Fruit fly (Drosophila melanogaster): Measurements from ENCODE around the gene Sfp36F.
A peak's percentile ranks its signal among the peaks of the same experiment; 100 is the strongest.

Gene Sfp36F

DNA sequence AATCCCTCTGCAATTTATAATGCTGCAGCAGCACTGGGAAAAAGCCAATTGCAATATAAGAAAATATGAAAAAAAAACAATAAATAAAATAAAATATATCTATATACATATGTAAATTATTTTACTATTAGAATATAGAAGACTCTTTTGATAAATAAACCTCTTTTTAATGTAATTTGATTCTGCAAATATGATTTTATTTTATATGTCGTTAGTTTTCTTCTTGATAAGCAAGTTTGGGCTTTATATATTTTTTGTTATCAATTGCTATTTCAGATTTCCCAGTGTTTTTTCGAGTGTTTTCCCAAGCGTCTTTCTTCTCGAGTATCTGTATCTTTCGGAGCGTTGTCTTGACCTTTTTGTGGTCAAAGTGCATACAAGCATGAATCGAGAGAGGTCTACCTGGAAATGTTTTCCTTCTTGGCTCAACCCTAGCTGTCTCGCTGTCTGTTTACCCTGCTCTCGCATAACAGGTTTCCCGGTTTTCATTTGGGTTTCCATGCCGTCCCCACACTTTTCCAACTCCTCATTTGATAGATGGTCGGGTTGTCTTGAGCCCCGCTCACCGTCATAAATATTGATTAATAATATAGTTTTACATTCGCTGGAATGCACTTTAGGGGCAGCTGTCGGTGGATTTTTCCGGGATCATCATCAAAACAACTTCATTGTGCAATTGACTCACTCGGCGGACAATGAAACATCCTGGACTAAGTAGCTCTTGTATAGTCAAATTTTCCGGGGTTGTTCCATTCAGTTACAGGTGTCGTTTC, 12.9 kb downstream of the Sfp36F start (continued):
- TF ChIP-seq Dbx (GFP tag; IDR thresholded peaks at IDR 0.05) (no peak), CG7963 (GFP tag; IDR thresholded peaks at IDR 0.05; ENCODE audit: partially characterized antibody) (no peak), CG9609 (GFP tag; optimal IDR thresholded peaks at IDR 0.05) (no peak), dmrt11E (tag; optimal IDR thresholded peaks at IDR 0.05) (peak; percentile 98), C15 (GFP tag; IDR thresholded peaks at IDR 0.05) (no peak), prd (optimal IDR thresholded peaks at IDR 0.05) (no peak), prd (GFP tag; IDR thresholded peaks at IDR 0.05) (peak; percentile 85; the same call in 2 of the 3 replicates), sr (GFP tag; IDR thresholded peaks at IDR 0.05) (no peak), CG4617 (GFP tag; optimal IDR thresholded peaks at IDR 0.05; ENCODE audit: borderline replicate concordance) (no peak), CG11560 (tag; IDR thresholded peaks at IDR 0.05) (no peak), ATbp (GFP tag; optimal IDR thresholded peaks at IDR 0.05) (peak; percentile 39), CG8924 (tag; optimal IDR thresholded peaks at IDR 0.05) (peak; percentile 76), Pdp1 (GFP tag; optimal IDR thresholded peaks at IDR 0.05) (no peak), abd-A (tag; optimal IDR thresholded peaks at IDR 0.05) (no peak), sqz (GFP tag; optimal IDR thresholded peaks at IDR 0.05) (peak; percentile 75), CG10654 (GFP tag; optimal IDR thresholded peaks at IDR 0.05) (peak; percentile 28), chif (GFP tag; optimal IDR thresholded peaks at IDR 0.05) (peak in 1 of 2 experiments; percentile 3), CG1832 (GFP tag; optimal IDR thresholded peaks at IDR 0.05) (no peak), inv (GFP tag; IDR thresholded peaks at IDR 0.05; ENCODE audit: partially characterized antibody) (no peak), CG10274 (GFP tag; optimal IDR thresholded peaks at IDR 0.05) (no peak), CG4282 (GFP tag; optimal IDR thresholded peaks at IDR 0.05) (no peak), otp (GFP tag; IDR thresholded peaks at IDR 0.05) (no peak), H2.0 (GFP tag; IDR thresholded peaks at IDR 0.05) (no peak), btn (GFP tag; optimal IDR thresholded peaks at IDR 0.05) (no peak), Gug (GFP tag; IDR thresholded peaks at IDR 0.05) (no peak), CG15601 (tag; optimal IDR thresholded peaks at IDR 0.05) (peak; percentile 59), Fer3 (tag; optimal IDR thresholded peaks at IDR 0.05) (no peak), CG4360 (GFP tag; IDR thresholded peaks at IDR 0.05) (0 out of 2 replicates have a peak, but pooled peaks have one; percentile 15), CG7556 (GFP tag; optimal IDR thresholded peaks at IDR 0.05) (peak; percentile 83), stc (GFP tag; IDR thresholded peaks at IDR 0.05) (no peak), lab (GFP tag; optimal IDR thresholded peaks at IDR 0.05) (peak; percentile 24), croc (GFP tag; conservative IDR thresholded peaks at IDR 0.05) (peak; percentile 76), kah (GFP tag; optimal IDR thresholded peaks at IDR 0.05) (peak; percentile 31), CG7987 (GFP tag; optimal IDR thresholded peaks at IDR 0.05) (no peak), bowl (GFP tag; IDR thresholded peaks at IDR 0.05) (no peak), CG34376 (GFP tag; optimal IDR thresholded peaks at IDR 0.05) (no peak), dpn (GFP tag; optimal IDR thresholded peaks at IDR 0.05) (peak in 1 of 2 experiments; percentile 29), kni (GFP tag; optimal IDR thresholded peaks at IDR 0.05) (peak; percentile 75), CG14441 (GFP tag; IDR thresholded peaks at IDR 0.05) (no peak), CG4730 (GFP tag; IDR thresholded peaks at IDR 0.05) (no peak), CG14710 (tag; optimal IDR thresholded peaks at IDR 0.05) (peak; percentile 93), CG2120 (GFP tag; optimal IDR thresholded peaks at IDR 0.05) (no peak), Neu2 (GFP tag; optimal IDR thresholded peaks at IDR 0.05; ENCODE audit: borderline replicate concordance) (no peak), Ets65A (GFP tag) (no peak), Xrp1 (GFP tag; IDR thresholded peaks at IDR 0.05) (peak; percentile 88), Deaf1 (tag; optimal IDR thresholded peaks at IDR 0.05) (no peak), Sox102F (GFP tag; optimal IDR thresholded peaks at IDR 0.05) (peak; percentile 73), B-H1 (GFP tag; IDR thresholded peaks at IDR 0.05) (no peak), insv (GFP tag; optimal IDR thresholded peaks at IDR 0.05) (no peak), CG13424 (tag; optimal IDR thresholded peaks at IDR 0.05) (peak; percentile 78)
